Worm (Caenorhabditis elegans) whole organism, late embryonic: ENCODE results near the gene srlf-36.

ENCODE experiments used
- F13H6.1 ChIP-seq: sonication (generic microtip); optimal IDR thresholded peaks from 2 replicates; lab custom pipeline; 2016; ENCODE audit warnings: missing genetic modification characterization, missing compliant biosample characterization
- K02D7.2 ChIP-seq: sonication (generic microtip); optimal IDR thresholded peaks from 2 replicates; lab custom pipeline; 2017; ENCODE audit warnings: mild to moderate bottlenecking, missing genetic modification characterization, missing compliant biosample characterization
- ahr-1 ChIP-seq: sonication (generic microtip); optimal IDR thresholded peaks from 2 replicates; lab custom pipeline; 2016; ENCODE audit warnings: missing genetic modification characterization, missing compliant biosample characterization
- ceh-22 ChIP-seq: sonication (generic microtip); optimal IDR thresholded peaks from 2 replicates; lab custom pipeline; 2017; ENCODE audit warnings: missing biosample characterization, missing genetic modification characterization
- che-1 ChIP-seq: sonication (generic microtip); optimal IDR thresholded peaks from 2 replicates; lab custom pipeline; 2016; ENCODE audit warnings: mild to moderate bottlenecking, missing genetic modification characterization, missing compliant biosample characterization
- elt-4 ChIP-seq: sonication (generic microtip); optimal IDR thresholded peaks from 2 replicates; lab custom pipeline; 2016; ENCODE audit warnings: missing genetic modification characterization, missing compliant biosample characterization
- gmeb-2 ChIP-seq: sonication (generic microtip); optimal IDR thresholded peaks from 2 replicates; lab custom pipeline; 2016; ENCODE audit warnings: missing genetic modification characterization, inconsistent platforms, missing compliant biosample characterization
- nhr-11 ChIP-seq: fragments of 150-350 bp; optimal IDR thresholded peaks from 2 replicates; lab custom pipeline; 2014; ENCODE audit warnings: missing biosample characterization, missing genetic modification characterization
- nhr-232 ChIP-seq: sonication (generic microtip); optimal IDR thresholded peaks from 2 replicates; lab custom pipeline; 2016; ENCODE audit warnings: missing genetic modification characterization, missing compliant biosample characterization
- npax-4 ChIP-seq: sonication (generic microtip); optimal IDR thresholded peaks from 2 replicates; lab custom pipeline; 2016; ENCODE audit warnings: missing genetic modification characterization, missing compliant biosample characterization
- pag-3 ChIP-seq: sonication (generic microtip); optimal IDR thresholded peaks from 2 replicates; lab custom pipeline; 2016; ENCODE audit warnings: missing compliant biosample characterization, missing genetic modification characterization, borderline replicate concordance
- pax-1 ChIP-seq: fragments of 150-350 bp; optimal IDR thresholded peaks from 2 replicates; lab custom pipeline; 2014; ENCODE audit warnings: missing biosample characterization, missing genetic modification characterization
- pqm-1 ChIP-seq: sonication (generic microtip); optimal IDR thresholded peaks from 2 replicates; lab custom pipeline; 2016; ENCODE audit warnings: missing genetic modification characterization, missing compliant biosample characterization
- sdc-2 ChIP-seq: sonication (generic microtip); optimal IDR thresholded peaks from 2 replicates; lab custom pipeline; 2016; ENCODE audit warnings: missing genotype, missing genetic modification characterization, missing compliant biosample characterization
- sox-2 ChIP-seq: fragments of 200-800 bp; sonication (Bioruptor generic); IDR thresholded peaks from 2 replicates; pipeline ENCODE4 v1.3.6; 2022; ENCODE audit warnings: missing genetic modification reagents, missing genetic modification characterization, missing compliant biosample characterization
- syd-9 ChIP-seq: sonication (generic microtip); optimal IDR thresholded peaks from 2 replicates; lab custom pipeline; 2016; ENCODE audit warnings: mild to moderate bottlenecking, missing genetic modification characterization, moderate library complexity, missing compliant biosample characterization
- tbx-7 ChIP-seq: sonication (generic microtip); optimal IDR thresholded peaks from 2 replicates; lab custom pipeline; 2016; ENCODE audit warnings: missing genotype, missing genetic modification characterization, missing compliant biosample characterization
- unc-55 ChIP-seq: sonication (generic microtip); optimal IDR thresholded peaks from 2 replicates; lab custom pipeline; 2017; ENCODE audit warnings: missing biosample characterization, missing genetic modification reagents, missing genetic modification characterization

Gene srlf-36

ce11 chrV:559940-560339, 49.6 kb downstream of the srlf-36 start, which contains the start of gene srx-7:
Gene srx-7, plus strand, starts transcription at chrV:560195.
- TF ChIP-seq pag-3: no peak
- no peak for TF ChIP-seq nhr-232 (tag; lab: Kevin White, UChicago)
- TF ChIP-seq npax-4: no peak
- TF ChIP-seq elt-4: no peak
- TF ChIP-seq ceh-22 (tag; lab: Kevin White, UChicago): no peak
- TF ChIP-seq che-1: no peak
- no peak for TF ChIP-seq sox-2 (GFP tag; lab: Robert Waterston, UW)
- TF ChIP-seq nhr-11 (tag; lab: Kevin White, UChicago): no peak
- no peak for TF ChIP-seq tbx-7 (tag; lab: Kevin White, UChicago)
- TF ChIP-seq gmeb-2 (tag; lab: Kevin White, UChicago): no peak
- TF ChIP-seq F13H6.1 (tag; lab: Kevin White, UChicago): no peak
- no peak for TF ChIP-seq pqm-1 (tag; lab: Kevin White, UChicago)
- no peak for TF ChIP-seq ahr-1 (tag; lab: Kevin White, UChicago)
- no peak for TF ChIP-seq syd-9
- no peak for TF ChIP-seq sdc-2 (tag; lab: Kevin White, UChicago)
- no peak for TF ChIP-seq K02D7.2 (tag; lab: Kevin White, UChicago)
- no peak for TF ChIP-seq pax-1
- no peak for TF ChIP-seq unc-55 (GFP tag; lab: Kevin White, UChicago)
